Worm (Caenorhabditis elegans) whole organism, late embryonic: ENCODE measurements around the gene sft-1.

Experiments
- C08G9.2 ChIP-seq: sonication (generic microtip); optimal IDR thresholded peaks from 2 replicates; lab custom pipeline; 2016; ENCODE audit warnings: mild to moderate bottlenecking, missing genetic modification characterization, moderate library complexity, missing compliant biosample characterization
- F13H6.1 ChIP-seq: sonication (generic microtip); optimal IDR thresholded peaks from 2 replicates; lab custom pipeline; 2016; ENCODE audit warnings: missing genetic modification characterization, missing compliant biosample characterization
- K02D7.2 ChIP-seq: sonication (generic microtip); optimal IDR thresholded peaks from 2 replicates; lab custom pipeline; 2017; ENCODE audit warnings: mild to moderate bottlenecking, missing genetic modification characterization, missing compliant biosample characterization
- K09A11.1 ChIP-seq: sonication (generic microtip); optimal IDR thresholded peaks from 2 replicates; lab custom pipeline; 2017; ENCODE audit warnings: antibody characterized with exemption, mild to moderate bottlenecking, missing genetic modification characterization, missing compliant biosample characterization; ENCODE audit not compliant: insufficient read depth
- T23F11.4 ChIP-seq: fragments of 200-800 bp; sonication (Bioruptor generic); optimal IDR thresholded peaks from 2 replicates; lab custom pipeline; 2018; ENCODE audit warnings: mild to moderate bottlenecking, missing genetic modification characterization, missing compliant biosample characterization
- Y22D7AL.16 ChIP-seq: sonication (generic microtip); optimal IDR thresholded peaks from 2 replicates; lab custom pipeline; 2016; ENCODE audit warnings: missing genetic modification characterization, missing compliant biosample characterization
- ahr-1 ChIP-seq: sonication (generic microtip); optimal IDR thresholded peaks from 2 replicates; lab custom pipeline; 2016; ENCODE audit warnings: missing genetic modification characterization, missing compliant biosample characterization
- ceh-18 ChIP-seq: sonication (generic microtip); optimal IDR thresholded peaks from 2 replicates; lab custom pipeline; 2016; ENCODE audit warnings: missing genetic modification characterization, missing compliant biosample characterization
- ceh-30 ChIP-seq: fragments of 150-350 bp; optimal IDR thresholded peaks from 2 replicates; lab custom pipeline; 2014; ENCODE audit warnings: missing biosample characterization, missing genetic modification characterization
- ceh-34 ChIP-seq: sonication (generic microtip); optimal IDR thresholded peaks from 2 replicates; lab custom pipeline; 2016; ENCODE audit warnings: mild to moderate bottlenecking, missing genetic modification characterization, missing compliant biosample characterization
- ceh-45 ChIP-seq: fragments of 200-800 bp; sonication (Bioruptor generic); IDR thresholded peaks from 2 replicates; pipeline ENCODE4 v1.3.6; 2022; ENCODE audit warnings: missing genetic modification reagents, missing genetic modification characterization, missing compliant biosample characterization
- ceh-48 ChIP-seq: sonication (generic microtip); optimal IDR thresholded peaks from 2 replicates; lab custom pipeline; 2016; ENCODE audit warnings: missing genetic modification characterization, inconsistent platforms, missing compliant biosample characterization
- che-1 ChIP-seq: sonication (generic microtip); optimal IDR thresholded peaks from 2 replicates; lab custom pipeline; 2016; ENCODE audit warnings: mild to moderate bottlenecking, missing genetic modification characterization, missing compliant biosample characterization
- dve-1 ChIP-seq: sonication (generic microtip); optimal IDR thresholded peaks from 2 replicates; lab custom pipeline; 2017; ENCODE audit warnings: antibody characterized with exemption, mild to moderate bottlenecking, missing genetic modification characterization, missing compliant biosample characterization
- eyg-1 ChIP-seq: sonication (generic microtip); optimal IDR thresholded peaks from 2 replicates; lab custom pipeline; 2016; ENCODE audit warnings: missing genotype, missing genetic modification characterization, missing compliant biosample characterization
- fax-1 ChIP-seq: sonication (generic microtip); optimal IDR thresholded peaks from 2 replicates; lab custom pipeline; 2016; ENCODE audit warnings: missing genotype, missing genetic modification characterization, missing compliant biosample characterization
- fkh-10 ChIP-seq: fragments of 150-350 bp; optimal IDR thresholded peaks from 2 replicates; lab custom pipeline; 2014; ENCODE audit warnings: missing biosample characterization, missing genetic modification reagents, missing genetic modification characterization
- lin-11 ChIP-seq: fragments of 200-800 bp; sonication (Bioruptor generic); optimal IDR thresholded peaks from 2 replicates; lab custom pipeline; 2018; ENCODE audit warnings: mild to moderate bottlenecking, missing genetic modification characterization, missing compliant biosample characterization
- nfya-1 ChIP-seq: sonication (generic microtip); optimal IDR thresholded peaks from 2 replicates; lab custom pipeline; 2017; ENCODE audit warnings: missing genetic modification characterization, mild to moderate bottlenecking, missing compliant biosample characterization, antibody characterized with exemption, moderate library complexity
- nhr-11 ChIP-seq: fragments of 150-350 bp; optimal IDR thresholded peaks from 2 replicates; lab custom pipeline; 2014; ENCODE audit warnings: missing biosample characterization, missing genetic modification characterization
- npax-4 ChIP-seq: sonication (generic microtip); optimal IDR thresholded peaks from 2 replicates; lab custom pipeline; 2016; ENCODE audit warnings: missing genetic modification characterization, missing compliant biosample characterization
- odd-2 ChIP-seq: sonication (generic microtip); optimal IDR thresholded peaks from 2 replicates; lab custom pipeline; 2017; ENCODE audit warnings: antibody characterized with exemption, mild to moderate bottlenecking, missing genetic modification characterization, missing compliant biosample characterization
- pag-3 ChIP-seq: sonication (generic microtip); optimal IDR thresholded peaks from 2 replicates; lab custom pipeline; 2016; ENCODE audit warnings: missing compliant biosample characterization, missing genetic modification characterization, borderline replicate concordance
- pha-2 ChIP-seq: sonication (generic microtip); optimal IDR thresholded peaks from 2 replicates; lab custom pipeline; 2017; ENCODE audit warnings: mild to moderate bottlenecking, missing genetic modification characterization, missing compliant biosample characterization
- pha-4 ChIP-seq: fragments of 150-350 bp; optimal IDR thresholded peaks from 2 replicates; lab custom pipeline; 2018; ENCODE audit warnings: missing biosample characterization, missing genetic modification reagents, missing genetic modification characterization
- rnt-1 ChIP-seq: sonication (generic microtip); optimal IDR thresholded peaks from 2 replicates; lab custom pipeline; 2016; ENCODE audit warnings: missing genetic modification characterization, missing compliant biosample characterization
- sox-2 ChIP-seq: fragments of 200-800 bp; sonication (Bioruptor generic); IDR thresholded peaks from 2 replicates; pipeline ENCODE4 v1.3.6; 2022; ENCODE audit warnings: missing genetic modification reagents, missing genetic modification characterization, missing compliant biosample characterization
- tbx-7 ChIP-seq: sonication (generic microtip); optimal IDR thresholded peaks from 2 replicates; lab custom pipeline; 2016; ENCODE audit warnings: missing genotype, missing genetic modification characterization, missing compliant biosample characterization
- ttx-3 ChIP-seq: sonication (generic microtip); optimal IDR thresholded peaks from 2 replicates; lab custom pipeline; 2016; ENCODE audit warnings: missing genetic modification reagents, missing genetic modification characterization, missing compliant biosample characterization
- unc-3 ChIP-seq, 2 experiments: fragments of 200-800 bp in 1 of 2; sonication (Bioruptor generic) in 1 of 2; sonication (generic microtip) in 1 of 2; conservative IDR thresholded peaks in 1 of 2; optimal IDR thresholded peaks in 1 of 2; 2 replicates each; pipeline versions ENCODE4 v1.3.6 to Lab custom; 2016 to 2022; ENCODE audit warnings: missing compliant biosample characterization in 2 of 2, missing genetic modification characterization in 2 of 2, missing genetic modification reagents in 1 of 2
- unc-42 ChIP-seq: sonication (generic microtip); optimal IDR thresholded peaks from 2 replicates; lab custom pipeline; 2016; ENCODE audit warnings: missing genotype, missing genetic modification characterization, missing compliant biosample characterization
- ztf-16 ChIP-seq: sonication (generic microtip); optimal IDR thresholded peaks from 2 replicates; lab custom pipeline; 2017; ENCODE audit warnings: missing genetic modification characterization, missing compliant biosample characterization

sft-1 gene

ce11 chrIII:3094694-3095093 is 8.2 kb downstream of the sft-1 start (continued):
- no peak for TF ChIP-seq ceh-48 (tag; lab: Kevin White, UChicago)
- TF ChIP-seq, all 69 proteins: peak for 0

- TF ChIP-seq npax-4 (tag; lab: Kevin White, UChicago) (no peak), ceh-34 (tag; lab: Kevin White, UChicago) (no peak), ceh-18 (tag; lab: Kevin White, UChicago) (no peak), ttx-3 (tag; lab: Kevin White, UChicago) (no peak), dve-1 (tag; lab: Kevin White, UChicago) (no peak)
Measured at ce11 chrIII:3096091-3096490, 9.6 kb downstream of the sft-1 start.

- TF ChIP-seq C08G9.2 (tag; lab: Kevin White, UChicago) (no peak), nfya-1 (tag; lab: Kevin White, UChicago) (no peak), F13H6.1 (tag; lab: Kevin White, UChicago) (no peak), unc-42 (tag; lab: Kevin White, UChicago) (no peak), unc-3 (GFP tag; conservative IDR thresholded peaks at IDR 0.05; lab: Robert Waterston, UW) (no peak), unc-3 (tag; optimal IDR thresholded peaks at IDR 0.05; lab: Kevin White, UChicago) (no peak), K02D7.2 (tag; lab: Kevin White, UChicago) (no peak), pha-2 (tag; lab: Kevin White, UChicago) (no peak), lin-11 (no peak), nhr-11 (tag; lab: Kevin White, UChicago) (no peak), K09A11.1 (tag; lab: Kevin White, UChicago) (no peak), fkh-10 (GFP tag; lab: Kevin White, UChicago) (no peak)
Measured at ce11 chrIII:3099407-3099806, 12.9 kb downstream of the sft-1 start.

- TF ChIP-seq ahr-1 (tag; lab: Kevin White, UChicago) (no peak), ttx-3 (tag; lab: Kevin White, UChicago) (no peak), rnt-1 (tag; lab: Kevin White, UChicago) (no peak), ztf-16 (no peak), tbx-7 (tag; lab: Kevin White, UChicago) (no peak), pha-4 (no peak), T23F11.4 (GFP tag; lab: Kevin White, UChicago) (no peak), K02D7.2 (tag; lab: Kevin White, UChicago) (no peak), eyg-1 (tag; lab: Kevin White, UChicago) (no peak), npax-4 (tag; lab: Kevin White, UChicago) (no peak), ceh-34 (tag; lab: Kevin White, UChicago) (no peak)
Measured at ce11 chrIII:3100124-3100523, 13.7 kb downstream of the sft-1 start.

- no peak for TF ChIP-seq pag-3 (tag; lab: Kevin White, UChicago)
- TF ChIP-seq ceh-45 (GFP tag; lab: Robert Waterston, UW): no peak
- no peak for TF ChIP-seq Y22D7AL.16 (tag; lab: Kevin White, UChicago)
- TF ChIP-seq che-1: no peak
- no peak for TF ChIP-seq pha-2 (tag; lab: Kevin White, UChicago)
- no peak for TF ChIP-seq fax-1 (tag; lab: Kevin White, UChicago)
- no peak for TF ChIP-seq npax-4 (tag; lab: Kevin White, UChicago)
- TF ChIP-seq odd-2 (tag; lab: Kevin White, UChicago): no peak
- no peak for TF ChIP-seq sox-2 (GFP tag; lab: Robert Waterston, UW)
- TF ChIP-seq ceh-48 (tag; lab: Kevin White, UChicago): no peak
- TF ChIP-seq unc-42 (tag; lab: Kevin White, UChicago): no peak
- no peak for TF ChIP-seq ceh-30 (tag; lab: Kevin White, UChicago)
- TF ChIP-seq, all 69 proteins: peak for 0
Measured at ce11 chrIII:3100593-3101270, 14.3 kb downstream of the sft-1 start.
